Worm (Caenorhabditis elegans) whole organism, L1 larva: ENCODE data around the gene isy-1.

Experiments
- ceh-82 ChIP-seq, 3 experiments: fragments of 150-350 bp in 1 of 3; sonication (generic microtip) in 2 of 3; optimal IDR thresholded peaks; 2 replicates each; lab custom pipeline; 2014 to 2017; ENCODE audit warnings: missing biosample characterization in 3 of 3, missing genetic modification characterization in 3 of 3
- snpc-4 ChIP-seq: fragments of 150-350 bp; optimal IDR thresholded peaks from 2 replicates; lab custom pipeline; 2014; ENCODE audit warnings: missing biosample characterization, missing genetic modification characterization
- sox-4 ChIP-seq: sonication (generic microtip); optimal IDR thresholded peaks from 2 replicates; lab custom pipeline; 2016; ENCODE audit warnings: missing genetic modification characterization, missing compliant biosample characterization

- TF ChIP-seq snpc-4 (tag; lab: Kevin White, UChicago) (no peak), ceh-82 (tag; optimal IDR thresholded peaks at IDR 0.05; lab: Kevin White, UChicago) (no peak), sox-4 (tag; lab: Kevin White, UChicago) (no peak)
These were observed 40.0 kb downstream of the isy-1 start, which contains the start of gene vps-36 for ce11 chrV:10960544-10960943.
